Fruit fly (Drosophila melanogaster) whole organism, embryonic: Measurements from ENCODE around the gene CG17929.

Experiments used
- Ada2b ChIP-seq: fragments of 200-800 bp; sonication (Bioruptor generic); IDR thresholded peaks from 2 replicates; pipeline ENCODE4 v1.3.6; 2022; ENCODE audit warnings: missing biosample characterization, missing genetic modification characterization
- Atf6 ChIP-seq: fragments of 200-800 bp; sonication (Bioruptor generic); IDR thresholded peaks from 2 replicates; pipeline ENCODE4 v1.3.6; 2022; ENCODE audit warnings: missing biosample characterization, missing genetic modification characterization
- C15 ChIP-seq: fragments of 200-800 bp; sonication (Bioruptor generic); IDR thresholded peaks from 3 replicates; pipeline ENCODE4 v1.3.6; 2022; ENCODE audit warnings: missing biosample characterization, missing genetic modification characterization
- CG10979 ChIP-seq: fragments of 200-800 bp; sonication (Bioruptor generic); optimal IDR thresholded peaks from 2 replicates; lab custom pipeline; 2018; ENCODE audit warnings: missing biosample characterization, mild to moderate bottlenecking, missing genetic modification characterization, moderate library complexity
- CG11723 ChIP-seq: fragments of 200-800 bp; sonication (Bioruptor generic); optimal IDR thresholded peaks from 2 replicates; lab custom pipeline; 2017; ENCODE audit warnings: missing biosample characterization, mild to moderate bottlenecking, missing genetic modification characterization
- CG12104 ChIP-seq: fragments of 200-800 bp; sonication (Bioruptor generic); optimal IDR thresholded peaks from 3 replicates; lab custom pipeline; 2016; ENCODE audit warnings: missing biosample characterization, missing genetic modification characterization
- CG12219 ChIP-seq: fragments of 200-800 bp; sonication (Bioruptor generic); optimal IDR thresholded peaks from 3 replicates; lab custom pipeline; 2018; ENCODE audit warnings: missing biosample characterization, mild to moderate bottlenecking, missing genetic modification characterization
- CG1529 ChIP-seq: fragments of 200-800 bp; sonication (Bioruptor generic); optimal IDR thresholded peaks from 3 replicates; lab custom pipeline; 2018; ENCODE audit warnings: missing biosample characterization, missing genetic modification characterization
- CG15479 ChIP-seq: fragments of 200-800 bp; sonication (Bioruptor generic); optimal IDR thresholded peaks from 3 replicates; lab custom pipeline; 2019; ENCODE audit warnings: missing biosample characterization, mild to moderate bottlenecking, missing genetic modification characterization, moderate library complexity
- CG15601 ChIP-seq: fragments of 200-800 bp; sonication (Bioruptor generic); optimal IDR thresholded peaks from 3 replicates; lab custom pipeline; 2019; ENCODE audit warnings: missing biosample characterization, mild to moderate bottlenecking, missing genetic modification characterization, moderate library complexity
- CG18011 ChIP-seq: fragments of 200-800 bp; sonication (Bioruptor generic); optimal IDR thresholded peaks from 2 replicates; lab custom pipeline; 2017; ENCODE audit warnings: missing biosample characterization, missing genetic modification characterization, mild to moderate bottlenecking, moderate library complexity, missing genotype
- CG18476 ChIP-seq: fragments of 200-800 bp; sonication (Bioruptor generic); optimal IDR thresholded peaks from 2 replicates; lab custom pipeline; 2016; ENCODE audit warnings: missing biosample characterization, mild to moderate bottlenecking, missing genetic modification characterization
- CG18619 ChIP-seq: fragments of 200-800 bp; sonication (Bioruptor generic); optimal IDR thresholded peaks from 3 replicates; lab custom pipeline; 2017; ENCODE audit warnings: missing biosample characterization, mild to moderate bottlenecking, missing genetic modification characterization
- CG2202 ChIP-seq: fragments of 200-800 bp; sonication (Bioruptor generic); optimal IDR thresholded peaks from 2 replicates; lab custom pipeline; 2018; ENCODE audit warnings: missing biosample characterization, mild to moderate bottlenecking, missing genetic modification characterization
- CG3065 ChIP-seq: fragments of 200-800 bp; sonication (Bioruptor generic); optimal IDR thresholded peaks from 2 replicates; lab custom pipeline; 2016; ENCODE audit warnings: missing biosample characterization, missing genetic modification characterization
- CG31388 ChIP-seq: fragments of 200-800 bp; sonication (Bioruptor generic); optimal IDR thresholded peaks from 2 replicates; lab custom pipeline; 2016; ENCODE audit warnings: missing biosample characterization, missing genetic modification characterization
- CG31441 ChIP-seq: fragments of 200-800 bp; sonication (Bioruptor generic); IDR thresholded peaks from 2 replicates; pipeline ENCODE4 v1.3.6; 2022; ENCODE audit warnings: missing biosample characterization, missing genetic modification characterization
- CG4328 ChIP-seq: fragments of 200-800 bp; sonication (Bioruptor generic); optimal IDR thresholded peaks from 3 replicates; lab custom pipeline; 2017; ENCODE audit warnings: missing biosample characterization, missing genetic modification reagents, missing genetic modification characterization
- CG8359 ChIP-seq: fragments of 200-800 bp; sonication (Bioruptor generic); optimal IDR thresholded peaks from 2 replicates; lab custom pipeline; 2017; ENCODE audit warnings: missing biosample characterization, mild to moderate bottlenecking, missing genetic modification characterization, borderline replicate concordance
- CG8388 ChIP-seq: fragments of 200-800 bp; sonication (Bioruptor generic); optimal IDR thresholded peaks from 2 replicates; lab custom pipeline; 2019; ENCODE audit warnings: missing biosample characterization, mild to moderate bottlenecking, missing genetic modification characterization, moderate library complexity
- CG8765 ChIP-seq: fragments of 200-800 bp; sonication (Bioruptor generic); IDR thresholded peaks from 2 replicates; pipeline ENCODE4 v1.3.6; 2022; ENCODE audit warnings: missing biosample characterization, missing genetic modification characterization
- CrebB ChIP-seq: fragments of 200-800 bp; sonication (Bioruptor generic); optimal IDR thresholded peaks from 3 replicates; lab custom pipeline; 2018; ENCODE audit warnings: missing biosample characterization, mild to moderate bottlenecking, missing genetic modification characterization
- Dfd ChIP-seq, 2 experiments: fragments of >200 bp; optimal IDR thresholded peaks; 2 replicates each; lab custom pipeline; 2017; ENCODE audit warnings: missing biosample characterization in 2 of 2, missing genetic modification characterization in 2 of 2
- Elba2 ChIP-seq: fragments of 200-800 bp; sonication (Bioruptor generic); optimal IDR thresholded peaks from 3 replicates; lab custom pipeline; 2016; ENCODE audit warnings: missing biosample characterization, missing genetic modification characterization
- Gug ChIP-seq: fragments of 200-800 bp; sonication (Bioruptor generic); IDR thresholded peaks from 4 replicates; pipeline ENCODE4 v1.3.6; 2022; ENCODE audit warnings: missing biosample characterization, missing genetic modification characterization
- H2.0 ChIP-seq: fragments of 200-800 bp; sonication (Bioruptor generic); IDR thresholded peaks from 2 replicates; pipeline ENCODE4 v1.3.6; 2022; ENCODE audit warnings: missing biosample characterization, missing genetic modification characterization
- HLH4C ChIP-seq: fragments of 200-800 bp; sonication (Bioruptor generic); IDR thresholded peaks from 3 replicates; pipeline ENCODE4 v1.3.6; 2022; ENCODE audit warnings: missing biosample characterization, missing genetic modification characterization; ENCODE audit not compliant: partially characterized antibody
- HLHmδ ChIP-seq: fragments of 200-800 bp; sonication (Bioruptor generic); optimal IDR thresholded peaks from 2 replicates; lab custom pipeline; 2018; ENCODE audit warnings: missing biosample characterization, mild to moderate bottlenecking, missing genetic modification characterization, moderate library complexity
- Hey ChIP-seq: fragments of 200-800 bp; sonication (Bioruptor generic); optimal IDR thresholded peaks from 3 replicates; lab custom pipeline; 2018; ENCODE audit warnings: missing biosample characterization, mild to moderate bottlenecking, missing genetic modification characterization
- Mes4 ChIP-seq: fragments of 200-800 bp; sonication (Bioruptor generic); optimal IDR thresholded peaks from 2 replicates; lab custom pipeline; 2016; ENCODE audit warnings: missing biosample characterization, missing genetic modification characterization
- Vsx1 ChIP-seq: fragments of 200-800 bp; sonication (Bioruptor generic); optimal IDR thresholded peaks from 2 replicates; lab custom pipeline; 2017; ENCODE audit warnings: missing biosample characterization, mild to moderate bottlenecking, missing genetic modification characterization, missing genetic modification reagents
- amos ChIP-seq: fragments of 200-800 bp; sonication (Bioruptor generic); IDR thresholded peaks from 2 replicates; pipeline ENCODE4 v1.3.6; 2022; ENCODE audit warnings: missing biosample characterization, missing genetic modification characterization; ENCODE audit not compliant: partially characterized antibody
- bbx ChIP-seq: fragments of 200-800 bp; sonication (Bioruptor generic); IDR thresholded peaks from 2 replicates; pipeline ENCODE4 v1.3.6; 2022; ENCODE audit warnings: missing biosample characterization, missing genetic modification characterization; ENCODE audit not compliant: partially characterized antibody
- bcd ChIP-seq: fragments of 200-800 bp; sonication (Bioruptor generic); optimal IDR thresholded peaks from 2 replicates; lab custom pipeline; 2017; ENCODE audit warnings: missing biosample characterization, mild to moderate bottlenecking, missing genetic modification characterization
- bowl ChIP-seq: fragments of 200-800 bp; sonication (Bioruptor generic); IDR thresholded peaks from 2 replicates; pipeline ENCODE4 v1.3.6; 2022; ENCODE audit warnings: missing biosample characterization, missing genetic modification characterization
- dm ChIP-seq: fragments of 200-800 bp; sonication (Bioruptor generic); optimal IDR thresholded peaks from 3 replicates; lab custom pipeline; 2016; ENCODE audit warnings: missing biosample characterization, missing genetic modification characterization
- fu2 ChIP-seq: fragments of 200-800 bp; sonication (Bioruptor generic); optimal IDR thresholded peaks from 2 replicates; lab custom pipeline; 2016; ENCODE audit warnings: missing biosample characterization, missing genetic modification characterization
- gcm2 ChIP-seq: fragments of 200-800 bp; sonication (Bioruptor generic); optimal IDR thresholded peaks from 2 replicates; lab custom pipeline; 2016; ENCODE audit warnings: missing biosample characterization, missing genetic modification characterization
- kay ChIP-seq: fragments of 200-800 bp; sonication (Bioruptor generic); optimal IDR thresholded peaks from 2 replicates; lab custom pipeline; 2016; ENCODE audit warnings: missing biosample characterization, missing genetic modification characterization
- kni ChIP-seq: fragments of 200-800 bp; sonication (Bioruptor generic); optimal IDR thresholded peaks from 3 replicates; lab custom pipeline; 2017; ENCODE audit warnings: mild to moderate bottlenecking, missing biosample characterization, missing genetic modification reagents, missing genetic modification characterization
- nerfin-1 ChIP-seq: fragments of 200-800 bp; sonication (Bioruptor generic); optimal IDR thresholded peaks from 3 replicates; lab custom pipeline; 2019; ENCODE audit warnings: missing biosample characterization, mild to moderate bottlenecking, missing genetic modification characterization, moderate library complexity
- pb ChIP-seq: fragments of 200-800 bp; sonication (Bioruptor generic); optimal IDR thresholded peaks from 3 replicates; lab custom pipeline; 2016; ENCODE audit warnings: missing biosample characterization, missing genetic modification characterization
- pnt ChIP-seq: fragments of 200-800 bp; sonication (Bioruptor generic); optimal IDR thresholded peaks from 3 replicates; lab custom pipeline; 2016; ENCODE audit warnings: missing biosample characterization, missing genetic modification characterization
- shn ChIP-seq: fragments of 200-800 bp; sonication (Bioruptor generic); optimal IDR thresholded peaks from 3 replicates; lab custom pipeline; 2016; ENCODE audit warnings: missing biosample characterization, missing genetic modification characterization
- tap ChIP-seq: fragments of 200-800 bp; optimal IDR thresholded peaks from 3 replicates; lab custom pipeline; 2019; ENCODE audit warnings: missing biosample characterization, mild to moderate bottlenecking, missing genetic modification characterization, moderate library complexity
- tin ChIP-seq: fragments of 200-800 bp; sonication (Bioruptor generic); optimal IDR thresholded peaks from 3 replicates; lab custom pipeline; 2016; ENCODE audit warnings: missing biosample characterization, missing genetic modification characterization
- tna ChIP-seq: fragments of 200-800 bp; sonication (Bioruptor generic); IDR thresholded peaks from 2 replicates; pipeline ENCODE4 v1.3.6; 2022; ENCODE audit warnings: missing biosample characterization, missing genetic modification characterization; ENCODE audit not compliant: partially characterized antibody
- usp ChIP-seq: fragments of >200 bp; optimal IDR thresholded peaks from 2 replicates; lab custom pipeline; 2017; ENCODE audit warnings: missing biosample characterization, missing genetic modification characterization
- z ChIP-seq: fragments of 200-800 bp; sonication (Bioruptor generic); IDR thresholded peaks from 3 replicates; pipeline ENCODE4 v1.3.6; 2022; ENCODE audit warnings: missing biosample characterization, missing genetic modification characterization
- zfh2 ChIP-seq: fragments of 200-800 bp; sonication (Bioruptor generic); optimal IDR thresholded peaks from 2 replicates; lab custom pipeline; 2016; ENCODE audit warnings: missing biosample characterization, missing genetic modification characterization

CG17929 gene

dm6 chr3R:16341817-16342374, 16.6 kb downstream of the CG17929 start, which contains the start of the genes SF2 and pad (continued):
- TF ChIP-seq bcd, result peak; percentile 80
- TF ChIP-seq CG3065 (GFP tag; lab: Kevin White, UChicago), result peak; percentile 47
- no peak for TF ChIP-seq z (GFP tag; lab: Robert Waterston, UW)
- peak; percentile 57 for TF ChIP-seq Mes4 (GFP tag; lab: Kevin White, UChicago)
- TF ChIP-seq Ada2b, result peak; percentile 57
- peak; percentile 24 for TF ChIP-seq CG1529 (GFP tag; lab: Kevin White, UChicago)
- peak; percentile 60; the same call in 1 of the 2 replicates for TF ChIP-seq Atf6
- TF ChIP-seq Gug (GFP tag; lab: Robert Waterston, UW), result peak; percentile 79; the same call in 3 of the 4 replicates
- peak; percentile 86 for TF ChIP-seq zfh2 (GFP tag; lab: Kevin White, UChicago)
- peak; percentile 76 for TF ChIP-seq CG15601 (tag; lab: Kevin White, UChicago)
- peak; percentile 79 for TF ChIP-seq bbx
- TF ChIP-seq pb, result no peak
- peak; percentile 84; the same call in 1 of the 2 replicates for TF ChIP-seq tna
- TF ChIP-seq CG8765, result peak; percentile 45; the same call in 1 of the 2 replicates
- peak; percentile 77 for TF ChIP-seq fu2
- no peak for TF ChIP-seq bowl
- peak; percentile 55 for TF ChIP-seq gcm2 (GFP tag; lab: Kevin White, UChicago)
- peak; percentile 46 for TF ChIP-seq CG31388 (GFP tag; lab: Kevin White, UChicago)
- TF ChIP-seq CG18619, result peak; percentile 65
- peak; percentile 54 for TF ChIP-seq CG11723
- TF ChIP-seq Dfd (GFP tag; optimal IDR thresholded peaks at IDR 0.05; lab: Kevin White, UChicago), result no peak
- TF ChIP-seq CG12104 (GFP tag; lab: Kevin White, UChicago), result peak; percentile 82
- TF ChIP-seq tap (tag; lab: Kevin White, UChicago), result no peak
- TF ChIP-seq CG18476 (GFP tag; lab: Kevin White, UChicago), result peak; percentile 64
- peak; percentile 61 for TF ChIP-seq Vsx1 (GFP tag; lab: Kevin White, UChicago)
- peak; percentile 94 for TF ChIP-seq HLH4C
- no peak for TF ChIP-seq CG15479 (GFP tag; lab: Kevin White, UChicago)
- TF ChIP-seq C15 (GFP tag; lab: Robert Waterston, UW), result no peak
- no peak for TF ChIP-seq CG8359 (GFP tag; lab: Kevin White, UChicago)
- TF ChIP-seq H2.0 (GFP tag; lab: Robert Waterston, UW), result peak; percentile 51
- TF ChIP-seq CG31441 (GFP tag; lab: Robert Waterston, UW), result peak; percentile 77
- no peak for TF ChIP-seq usp
- peak; percentile 59 for TF ChIP-seq CG2202 (tag; lab: Kevin White, UChicago)
- TF ChIP-seq HLHmδ (GFP tag; lab: Kevin White, UChicago), result peak; percentile 13
- TF ChIP-seq kni, result peak; percentile 68
- peak; percentile 37 for TF ChIP-seq Elba2 (GFP tag; lab: Kevin White, UChicago)
- TF ChIP-seq CG18011 (GFP tag; lab: Kevin White, UChicago), result peak; percentile 63
- no peak for TF ChIP-seq Hey
- peak; percentile 61 for TF ChIP-seq shn (GFP tag; lab: Kevin White, UChicago)
- TF ChIP-seq pnt, result peak; percentile 65
- TF ChIP-seq kay, result peak; percentile 65
- peak; percentile 88 for TF ChIP-seq tin
- peak; percentile 45 for TF ChIP-seq CG8388
- TF ChIP-seq nerfin-1 (tag; lab: Kevin White, UChicago), result peak; percentile 72
- TF ChIP-seq CG4328 (GFP tag; lab: Kevin White, UChicago), result peak; percentile 74
- no peak for TF ChIP-seq CrebB (tag; lab: Kevin White, UChicago)
- TF ChIP-seq CG10979 (tag; lab: Kevin White, UChicago), result peak; percentile 65
- peak; percentile 82 for TF ChIP-seq dm (GFP tag; lab: Kevin White, UChicago)
- peak; percentile 88 for TF ChIP-seq amos (GFP tag; lab: Robert Waterston, UW)
- no peak for TF ChIP-seq CG12219 (GFP tag; lab: Kevin White, UChicago)
